Fruit fly (Drosophila melanogaster): ENCODE results near the gene CG12502.
A peak's percentile ranks its signal among the peaks of the same experiment; 100 is the strongest.

The CG12502 gene

dm6 chr3L:904364-904763 is 39.2 kb downstream of the CG12502 start (continued):
- TF ChIP-seq Six4 (GFP tag; optimal IDR thresholded peaks at IDR 0.05) (no peak), tgo (GFP tag; IDR thresholded peaks at IDR 0.05) (peak; percentile 26; the same call in 1 of the 3 replicates), zen (tag; optimal IDR thresholded peaks at IDR 0.05) (peak; percentile 58), CG17359 (tag; optimal IDR thresholded peaks at IDR 0.05) (peak; percentile 54), CG10565 (GFP tag; optimal IDR thresholded peaks at IDR 0.05) (no peak), CG12219 (GFP tag; optimal IDR thresholded peaks at IDR 0.05) (peak; percentile 66), nmo (GFP tag; optimal IDR thresholded peaks at IDR 0.05) (peak; percentile 71), Ptx1 (GFP tag; IDR thresholded peaks at IDR 0.05) (peak; percentile 58), gem (tag; optimal IDR thresholded peaks at IDR 0.05) (peak; percentile 82), CG12942 (GFP tag; optimal IDR thresholded peaks at IDR 0.05) (peak; percentile 19), dm (GFP tag; optimal IDR thresholded peaks at IDR 0.05) (peak; percentile 5), CG8290 (GFP tag; optimal IDR thresholded peaks at IDR 0.05) (peak; percentile 24), CG8290 (tag; optimal IDR thresholded peaks at IDR 0.05) (peak in 1 of 2 experiments; percentile 50), pan (optimal IDR thresholded peaks at IDR 0.05) (no peak), pan (GFP tag; optimal IDR thresholded peaks at IDR 0.05 in 1 of 2, IDR thresholded peaks at IDR 0.05 in 1 of 2) (peak in 1 of 2 experiments; percentile 50), fd102C (GFP tag; optimal IDR thresholded peaks at IDR 0.05) (no peak), CG1602 (GFP tag; optimal IDR thresholded peaks at IDR 0.05) (peak; percentile 61), exex (tag; optimal IDR thresholded peaks at IDR 0.05) (no peak), CG1024 (GFP tag; IDR thresholded peaks at IDR 0.05) (peak; percentile 48; the same call in 1 of the 2 replicates), Trl (optimal IDR thresholded peaks at IDR 0.05) (no peak), Trl (GFP tag; optimal IDR thresholded peaks at IDR 0.05) (peak; percentile 69), Asciz (GFP tag; optimal IDR thresholded peaks at IDR 0.05) (peak; percentile 33), Atf-2 (GFP tag; optimal IDR thresholded peaks at IDR 0.05) (peak; percentile 21), CG15696 (tag; optimal IDR thresholded peaks at IDR 0.05) (peak; percentile 67), slp2 (GFP tag; optimal IDR thresholded peaks at IDR 0.05) (peak; percentile 71), CG1529 (GFP tag; optimal IDR thresholded peaks at IDR 0.05) (peak; percentile 59), Dp (GFP tag; optimal IDR thresholded peaks at IDR 0.05) (no peak), onecut (GFP tag; IDR thresholded peaks at IDR 0.05) (peak; percentile 54), HLH4C (GFP tag; IDR thresholded peaks at IDR 0.05; ENCODE audit: partially characterized antibody) (no peak), CG11723 (GFP tag; optimal IDR thresholded peaks at IDR 0.05) (peak; percentile 10), CG18476 (GFP tag; optimal IDR thresholded peaks at IDR 0.05) (peak; percentile 36), CG9876 (GFP tag; optimal IDR thresholded peaks at IDR 0.05) (peak; percentile 33), Mes4 (GFP tag; optimal IDR thresholded peaks at IDR 0.05) (peak; percentile 63), CG12236 (GFP tag; optimal IDR thresholded peaks at IDR 0.05) (peak; percentile 25), esg (GFP tag; conservative IDR thresholded peaks at IDR 0.05) (peak; percentile 49; the same call in 1 of the 2 replicates), CG9817 (tag; optimal IDR thresholded peaks at IDR 0.05) (peak; percentile 19), stwl (tag; optimal IDR thresholded peaks at IDR 0.05) (peak; percentile 29), CG3995 (GFP tag; optimal IDR thresholded peaks at IDR 0.05) (no peak), scrt (GFP tag; optimal IDR thresholded peaks at IDR 0.05) (no peak), gcm (GFP tag; optimal IDR thresholded peaks at IDR 0.05) (peak; percentile 64), Hr51 (GFP tag; optimal IDR thresholded peaks at IDR 0.05) (peak in 1 of 2 experiments; percentile 37), CG30431 (GFP tag; optimal IDR thresholded peaks at IDR 0.05) (peak; percentile 52), zf30C (GFP tag; optimal IDR thresholded peaks at IDR 0.05) (peak; percentile 81), nerfin-1 (tag; optimal IDR thresholded peaks at IDR 0.05) (no peak), Hsf (GFP tag; optimal IDR thresholded peaks at IDR 0.05) (peak; percentile 65), otp (GFP tag; IDR thresholded peaks at IDR 0.05) (peak; percentile 58; the same call in 1 of the 3 replicates), tll (GFP tag; optimal IDR thresholded peaks at IDR 0.05) (no peak), fd96Cb (tag; optimal IDR thresholded peaks at IDR 0.05) (peak; percentile 67), twi (tag; optimal IDR thresholded peaks at IDR 0.05) (peak; percentile 46), CG15514 (GFP tag; optimal IDR thresholded peaks at IDR 0.05) (no peak), Oaz (GFP tag; IDR thresholded peaks at IDR 0.05) (no peak)
